Worm (Caenorhabditis elegans) whole organism, midembryonic: ENCODE measurements around the gene magu-4.

Source experiments
- T22C8.4 ChIP-seq: fragments of 200-800 bp; sonication (Bioruptor generic); IDR thresholded peaks from 2 replicates; pipeline ENCODE4 v1.3.6; 2022; ENCODE audit warnings: missing genetic modification characterization, missing compliant biosample characterization
- cog-1 ChIP-seq: sonication (generic microtip); optimal IDR thresholded peaks from 2 replicates; lab custom pipeline; 2016; ENCODE audit warnings: missing genetic modification characterization, missing compliant biosample characterization

- no peak for TF ChIP-seq cog-1 (tag; lab: Kevin White, UChicago)
- no peak for TF ChIP-seq T22C8.4 (GFP tag; lab: Robert Waterston, UW)
Observed at ce11 chrIV:10051088-10051487, 41.5 kb downstream of the magu-4 start, which contains the start of gene T04B2.8.
